Fruit fly (Drosophila melanogaster) whole organism, prepupa: ENCODE measurements around the gene CG42588.

Experiments used
- Blimp-1 ChIP-seq: fragments of 200-800 bp; sonication (Bioruptor generic); optimal IDR thresholded peaks from 3 replicates; lab custom pipeline; 2017; ENCODE audit warnings: missing biosample characterization, missing genetic modification characterization, mild to moderate bottlenecking, moderate library complexity, missing genetic modification reagents
- CG10631 ChIP-seq: fragments of 200-800 bp; sonication (Bioruptor generic); optimal IDR thresholded peaks from 2 replicates; lab custom pipeline; 2016; ENCODE audit warnings: missing biosample characterization, missing genetic modification characterization
- CG31627 ChIP-seq: fragments of 200-800 bp; sonication (Bioruptor generic); optimal IDR thresholded peaks from 3 replicates; lab custom pipeline; 2016; ENCODE audit warnings: missing biosample characterization, missing genetic modification characterization
- CG6854 ChIP-seq: fragments of 200-800 bp; sonication (Bioruptor generic); optimal IDR thresholded peaks from 2 replicates; lab custom pipeline; 2017; ENCODE audit warnings: missing biosample characterization, mild to moderate bottlenecking, missing genetic modification characterization

- no peak for TF ChIP-seq CG10631
- no peak for TF ChIP-seq CG31627 (GFP tag; lab: Kevin White, UChicago)
- no peak for TF ChIP-seq Blimp-1 (GFP tag; lab: Kevin White, UChicago)
- TF ChIP-seq CG6854 (GFP tag; lab: Kevin White, UChicago): no peak
Measured at dm6 chr3L:12835511-12836479, 21.7 kb downstream of the CG42588 start.
